Worm (Caenorhabditis elegans) whole organism, young adult: ENCODE measurements around the gene cpg-20.

ENCODE experiments used
- B0261.1 ChIP-seq: sonication (generic microtip); optimal IDR thresholded peaks from 2 replicates; lab custom pipeline; 2016; ENCODE audit warnings: mild to moderate bottlenecking, missing genetic modification characterization, moderate library complexity, missing compliant biosample characterization
- B0336.3 ChIP-seq: fragments of 200-800 bp; sonication (Bioruptor generic); IDR thresholded peaks from 2 replicates; pipeline ENCODE4 v1.3.6; 2022; ENCODE audit warnings: missing genetic modification characterization, missing compliant biosample characterization
- C17E4.6 ChIP-seq: fragments of 200-800 bp; sonication (Bioruptor generic); IDR thresholded peaks from 2 replicates; pipeline ENCODE4 v1.3.6; 2022; ENCODE audit warnings: missing genetic modification reagents, missing genetic modification characterization, missing compliant biosample characterization
- D2030.7 ChIP-seq: fragments of 200-800 bp; sonication (Bioruptor generic); IDR thresholded peaks from 2 replicates; pipeline ENCODE4 v1.3.6; 2022; ENCODE audit warnings: missing genetic modification reagents, missing genetic modification characterization, missing compliant biosample characterization
- F33H1.4 ChIP-seq: fragments of 200-800 bp; sonication (Bioruptor generic); IDR thresholded peaks from 2 replicates; pipeline ENCODE4 v1.3.6; 2022; ENCODE audit warnings: missing genetic modification reagents, missing genetic modification characterization, missing compliant biosample characterization
- F39B2.1 ChIP-seq: fragments of 200-800 bp; sonication (Bioruptor generic); IDR thresholded peaks from 2 replicates; pipeline ENCODE4 v1.3.6; 2022; ENCODE audit warnings: missing genetic modification reagents, missing genetic modification characterization, missing compliant biosample characterization
- F57A8.1 ChIP-seq: fragments of 200-800 bp; sonication (Bioruptor generic); optimal IDR thresholded peaks from 2 replicates; lab custom pipeline; 2018; ENCODE audit warnings: mild to moderate bottlenecking, missing genetic modification characterization, moderate library complexity, missing compliant biosample characterization
- T26A5.8 ChIP-seq: sonication (generic microtip); optimal IDR thresholded peaks from 2 replicates; lab custom pipeline; 2016; ENCODE audit warnings: missing genetic modification characterization, missing compliant biosample characterization
- aptf-2 ChIP-seq: fragments of 200-800 bp; sonication (Bioruptor generic); conservative IDR thresholded peaks from 2 replicates; pipeline ENCODE4 v1.3.6; 2022; ENCODE audit warnings: missing genetic modification reagents, missing genetic modification characterization, missing compliant biosample characterization
- atf-7 ChIP-seq: sonication (generic microtip); optimal IDR thresholded peaks from 2 replicates; lab custom pipeline; 2017; ENCODE audit warnings: mild to moderate bottlenecking, missing genetic modification characterization, missing compliant biosample characterization
- athp-1 ChIP-seq: sonication (generic microtip); optimal IDR thresholded peaks from 2 replicates; lab custom pipeline; 2017; ENCODE audit warnings: mild to moderate bottlenecking, missing genetic modification characterization, missing compliant biosample characterization
- attf-3 ChIP-seq: fragments of 200-800 bp; sonication (Bioruptor generic); conservative IDR thresholded peaks from 2 replicates; pipeline ENCODE4 v1.3.6; 2022; ENCODE audit warnings: missing genetic modification reagents, missing genetic modification characterization, missing compliant biosample characterization
- attf-6 ChIP-seq: fragments of 200-800 bp; sonication (Bioruptor generic); IDR thresholded peaks from 2 replicates; pipeline ENCODE4 v1.3.6; 2022; ENCODE audit warnings: missing genetic modification reagents, missing genetic modification characterization, missing compliant biosample characterization
- ccch-3 ChIP-seq: fragments of 200-800 bp; sonication (Bioruptor generic); optimal IDR thresholded peaks from 2 replicates; lab custom pipeline; 2018; ENCODE audit warnings: mild to moderate bottlenecking, missing genetic modification characterization, missing compliant biosample characterization
- cebp-1 ChIP-seq, 2 experiments: fragments of 200-800 bp in 1 of 2; sonication (Bioruptor generic) in 1 of 2; sonication (generic microtip) in 1 of 2; IDR thresholded peaks in 1 of 2; optimal IDR thresholded peaks in 1 of 2; 2 replicates each; pipeline versions ENCODE4 v1.3.6 to Lab custom; 2017 to 2022; ENCODE audit warnings: missing compliant biosample characterization in 2 of 2, missing genetic modification characterization in 2 of 2, mild to moderate bottlenecking in 1 of 2, missing genetic modification reagents in 1 of 2, moderate library complexity in 1 of 2
- ceh-27 ChIP-seq: fragments of 200-800 bp; sonication (Bioruptor generic); optimal IDR thresholded peaks from 2 replicates; lab custom pipeline; 2018; ENCODE audit warnings: mild to moderate bottlenecking, missing genetic modification characterization, moderate library complexity, missing compliant biosample characterization
- chd-7 ChIP-seq: sonication (generic microtip); optimal IDR thresholded peaks from 2 replicates; lab custom pipeline; 2016; ENCODE audit warnings: mild to moderate bottlenecking, missing genetic modification characterization, moderate library complexity, missing compliant biosample characterization
- die-1 ChIP-seq: sonication (generic microtip); optimal IDR thresholded peaks from 2 replicates; lab custom pipeline; 2016; ENCODE audit warnings: missing genotype, mild to moderate bottlenecking, missing genetic modification characterization, missing compliant biosample characterization
- egl-44 ChIP-seq: fragments of 200-800 bp; sonication (Bioruptor generic); IDR thresholded peaks from 2 replicates; pipeline ENCODE4 v1.3.6; 2022; ENCODE audit warnings: missing genetic modification reagents, missing genetic modification characterization, missing compliant biosample characterization
- egrh-3 ChIP-seq: fragments of 200-800 bp; sonication (Bioruptor generic); IDR thresholded peaks from 2 replicates; pipeline ENCODE4 v1.3.6; 2022; ENCODE audit warnings: missing genetic modification reagents, missing genetic modification characterization, missing compliant biosample characterization
- ets-4 ChIP-seq: fragments of 200-800 bp; sonication (Bioruptor generic); optimal IDR thresholded peaks from 2 replicates; lab custom pipeline; 2018; ENCODE audit warnings: mild to moderate bottlenecking, missing genetic modification characterization, missing compliant biosample characterization
- lin-26 ChIP-seq: fragments of 200-800 bp; sonication (Bioruptor generic); IDR thresholded peaks from 2 replicates; pipeline ENCODE4 v1.3.6; 2022; ENCODE audit warnings: missing genetic modification reagents, missing genetic modification characterization, missing compliant biosample characterization
- lir-1 ChIP-seq: fragments of 200-800 bp; sonication (Bioruptor generic); conservative IDR thresholded peaks from 2 replicates; pipeline ENCODE4 v1.3.6; 2022; ENCODE audit warnings: missing genetic modification reagents, missing genetic modification characterization, missing compliant biosample characterization
- nfya-2 ChIP-seq: fragments of 200-800 bp; sonication (Bioruptor generic); IDR thresholded peaks from 2 replicates; pipeline ENCODE4 v1.3.6; 2022; ENCODE audit warnings: missing genetic modification reagents, missing genetic modification characterization, missing compliant biosample characterization
- nhr-80 ChIP-seq: sonication (generic microtip); optimal IDR thresholded peaks from 2 replicates; lab custom pipeline; 2016; ENCODE audit warnings: missing genetic modification characterization, missing compliant biosample characterization
- snpc-1.1 ChIP-seq: sonication (generic microtip); optimal IDR thresholded peaks from 2 replicates; lab custom pipeline; 2017; ENCODE audit warnings: missing genetic modification characterization, mild to moderate bottlenecking, missing compliant biosample characterization, antibody characterized with exemption, moderate library complexity, missing genotype, missing genetic modification reagents; ENCODE audit not compliant: insufficient read depth
- snpc-4 ChIP-seq, 5 experiments: fragments of 150-350 bp in 1 of 5; sonication (generic microtip) in 4 of 5; optimal IDR thresholded peaks; 2 replicates each; lab custom pipeline; 2014 to 2018; ENCODE audit warnings: missing genetic modification characterization in 5 of 5, missing biosample characterization in 3 of 5, antibody characterized with exemption in 2 of 5, mild to moderate bottlenecking in 2 of 5, missing compliant biosample characterization in 2 of 5, missing genotype in 2 of 5, moderate library complexity in 2 of 5, missing genetic modification reagents in 1 of 5
- zfh-2 ChIP-seq: fragments of 200-800 bp; sonication (Bioruptor generic); conservative IDR thresholded peaks from 2 replicates; pipeline ENCODE4 v1.3.6; 2022; ENCODE audit warnings: missing genetic modification reagents, missing genetic modification characterization, missing compliant biosample characterization
- ztf-22 ChIP-seq: fragments of 200-800 bp; sonication (Bioruptor generic); optimal IDR thresholded peaks from 2 replicates; lab custom pipeline; 2018; ENCODE audit warnings: mild to moderate bottlenecking, missing genetic modification characterization, moderate library complexity, missing compliant biosample characterization
- ztf-26 ChIP-seq: sonication (generic microtip); optimal IDR thresholded peaks from 2 replicates; lab custom pipeline; 2017; ENCODE audit warnings: missing genetic modification characterization, missing compliant biosample characterization

Gene cpg-20

DNA sequence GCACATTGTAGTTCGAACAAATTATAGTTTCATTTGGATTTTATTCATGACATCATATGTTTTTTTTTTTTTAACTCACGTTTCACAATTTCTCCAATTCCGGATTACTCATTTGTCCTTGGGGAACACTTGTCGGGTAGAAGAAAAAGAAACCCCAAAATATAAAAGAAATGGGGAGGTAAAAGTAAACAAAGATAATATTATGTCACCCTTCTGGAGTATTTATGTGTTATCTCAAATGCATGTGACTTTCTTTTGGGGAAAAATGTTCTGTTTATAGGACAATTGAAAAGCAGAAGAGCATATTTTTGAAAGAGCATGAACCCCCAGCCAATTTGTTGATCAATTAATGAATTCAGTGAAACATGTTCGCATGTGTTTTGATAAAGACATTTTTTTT is 24.1 kb downstream of the cpg-20 start:
- TF ChIP-seq atf-7 (tag; lab: Kevin White, UChicago): no peak
- TF ChIP-seq nhr-80 (tag; lab: Kevin White, UChicago): peak; percentile 21
- no peak for TF ChIP-seq chd-7
- no peak for TF ChIP-seq snpc-1.1 (tag; lab: Kevin White, UChicago)

DNA sequence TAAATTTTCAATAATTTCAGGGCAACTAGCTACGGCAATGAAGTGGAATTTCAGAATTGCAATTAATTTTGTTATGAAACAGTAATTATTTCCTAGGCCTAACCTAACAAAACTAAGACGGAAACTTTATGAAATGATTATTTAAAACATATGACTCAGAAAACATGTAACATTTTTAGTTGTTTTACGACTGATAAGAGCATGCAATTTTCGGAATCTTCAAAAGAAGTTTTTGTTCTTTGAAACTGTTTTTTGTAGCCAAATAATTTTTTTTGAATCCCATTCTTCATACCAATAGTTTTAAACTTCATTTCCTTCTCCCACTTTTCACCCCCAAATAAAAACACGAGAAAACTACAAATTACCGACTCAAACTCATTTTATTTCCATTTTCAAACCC is 27.0 kb downstream of the cpg-20 start:
- TF ChIP-seq C17E4.6 (GFP tag; lab: Robert Waterston, UW) (no peak), ceh-27 (no peak), ccch-3 (GFP tag; lab: Kevin White, UChicago) (no peak), lin-26 (GFP tag; lab: Robert Waterston, UW) (no peak), ztf-22 (GFP tag; lab: Kevin White, UChicago) (no peak), egl-44 (no peak), egrh-3 (no peak), attf-6 (GFP tag; lab: Robert Waterston, UW) (no peak), aptf-2 (GFP tag; lab: Robert Waterston, UW) (no peak), D2030.7 (GFP tag; lab: Robert Waterston, UW) (no peak), F33H1.4 (GFP tag; lab: Robert Waterston, UW) (no peak), attf-3 (no peak), atf-7 (tag; lab: Kevin White, UChicago) (no peak), ztf-26 (tag; lab: Kevin White, UChicago) (no peak), zfh-2 (GFP tag; lab: Robert Waterston, UW) (no peak)

DNA sequence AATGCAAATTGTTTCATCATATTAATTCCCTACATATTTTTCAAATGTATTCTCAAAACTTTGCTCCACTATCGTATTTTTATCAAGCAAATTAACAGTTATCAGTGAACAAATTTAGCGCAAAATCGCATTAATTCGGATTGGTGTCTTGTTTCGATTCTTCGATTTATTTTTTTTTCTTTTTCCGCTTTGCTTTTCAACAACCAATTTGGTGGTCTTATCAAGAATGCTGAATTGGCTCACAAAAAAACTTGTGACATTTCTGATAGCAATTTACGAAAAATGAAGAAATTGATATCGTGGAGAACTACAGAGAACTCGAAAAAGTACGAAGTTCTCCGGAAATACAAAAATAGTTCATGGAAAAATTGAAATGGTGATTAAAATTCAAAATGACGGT is 27.6 kb downstream of the cpg-20 start:
- TF ChIP-seq F57A8.1 (GFP tag; lab: Kevin White, UChicago) (no peak), B0261.1 (tag; lab: Kevin White, UChicago) (no peak), ets-4 (GFP tag; lab: Kevin White, UChicago) (peak; percentile 1), cebp-1 (GFP tag; IDR thresholded peaks at IDR 0.05; lab: Robert Waterston, UW) (no peak), cebp-1 (tag; optimal IDR thresholded peaks at IDR 0.05; lab: Kevin White, UChicago) (no peak), nhr-80 (tag; lab: Kevin White, UChicago) (peak; percentile 87)

DNA sequence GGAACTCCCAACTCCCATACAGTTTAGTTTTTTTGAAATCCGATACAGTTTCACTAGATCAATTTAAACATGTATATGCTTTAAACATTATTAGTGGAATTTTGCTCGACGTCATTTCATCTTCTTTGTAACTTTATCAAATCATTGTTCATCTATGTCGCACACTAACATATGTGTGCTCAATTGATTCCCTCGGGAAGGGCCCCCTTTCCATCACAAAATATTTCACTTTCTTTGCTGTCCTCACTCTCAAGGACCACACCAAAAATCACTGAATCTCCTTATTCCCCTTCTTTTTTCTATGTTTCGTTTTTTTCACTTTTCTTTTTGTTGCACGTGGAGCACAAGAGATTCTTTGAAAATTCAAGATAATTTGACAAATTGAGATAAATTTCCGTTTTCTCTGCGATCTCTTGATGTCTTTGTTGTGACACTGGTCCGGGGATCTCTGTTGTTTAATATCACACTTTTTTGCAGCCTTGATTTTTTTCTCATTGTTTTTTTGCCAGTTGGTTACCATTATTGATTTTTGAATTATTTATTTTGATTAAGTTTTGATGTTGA is 28.8 kb downstream of the cpg-20 start:
- TF ChIP-seq athp-1 (tag; lab: Kevin White, UChicago): no peak
- no peak for TF ChIP-seq T26A5.8 (tag; lab: Kevin White, UChicago)
- TF ChIP-seq nfya-2 (GFP tag; lab: Robert Waterston, UW): no peak
- no peak for TF ChIP-seq snpc-4 (GFP tag; optimal IDR thresholded peaks at IDR 0.05; lab: Kevin White, UChicago)
- no peak for TF ChIP-seq snpc-4 (tag; optimal IDR thresholded peaks at IDR 0.05; lab: Kevin White, UChicago)
- no peak for TF ChIP-seq F39B2.1 (GFP tag; lab: Robert Waterston, UW)
- TF ChIP-seq lir-1: no peak
- TF ChIP-seq die-1: no peak
- TF ChIP-seq, all 124 proteins: peak for 0

DNA sequence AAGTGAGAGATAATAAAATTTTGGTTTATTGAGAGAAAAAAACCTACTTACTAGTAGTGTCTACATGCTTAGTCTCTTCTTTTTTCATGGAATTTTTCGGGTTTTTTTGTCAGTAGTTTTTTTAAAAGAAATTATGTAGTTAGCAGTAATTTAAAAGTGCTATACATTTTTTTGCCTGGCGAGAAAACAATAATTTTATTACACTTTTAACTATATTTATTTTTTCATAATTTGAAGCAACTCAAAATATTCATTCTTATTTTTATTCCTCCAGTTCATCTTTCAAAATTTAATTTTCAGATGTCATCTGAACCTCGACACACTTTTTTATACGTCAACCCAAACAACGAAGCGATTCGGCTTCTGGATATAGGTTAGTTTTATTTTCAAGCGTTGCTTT is 35.4 kb downstream of the cpg-20 start, which contains the start of gene kcc-2:
Gene kcc-2, plus strand, starts transcription at position 301 of the 400 bp plus-strand sequence.
- no peak for TF ChIP-seq B0336.3 (GFP tag; lab: Robert Waterston, UW)
